Worm (Caenorhabditis elegans): ENCODE results near the gene sws-1.

Gene sws-1

ce11 chrV:18967479-18968056 lies 13.7 kb downstream of the sws-1 start, which contains the start of gene Y39B6A.43 (continued):
- TF ChIP-seq lsy-2 (tag; optimal IDR thresholded peaks at IDR 0.05) (peak; percentile 94 to 97), elt-3 (tag; optimal IDR thresholded peaks at IDR 0.05) (no peak)

DNA sequence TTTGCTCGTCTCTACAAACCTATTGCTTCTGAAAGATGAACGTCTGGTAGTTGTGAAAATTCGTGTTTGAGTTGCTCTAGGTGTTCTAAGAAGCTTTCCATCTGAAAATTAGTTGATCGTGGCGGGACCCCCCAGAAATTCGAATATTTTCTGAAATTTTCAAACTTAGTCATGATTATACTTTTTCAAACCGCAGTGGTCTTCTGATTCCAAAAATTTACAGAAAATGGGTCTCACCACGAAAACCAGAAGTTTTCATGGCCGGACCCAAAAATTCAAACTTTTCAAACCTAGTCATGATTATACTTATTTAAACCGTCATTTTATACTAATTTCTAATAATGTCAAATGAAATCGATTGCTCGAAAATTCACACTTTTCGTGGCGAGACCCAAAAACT lies 21.2 kb downstream of the sws-1 start, which contains the start of gene ztf-20:
TSS of gene ztf-20 (minus strand) at position 101 of the 400 bp plus-strand sequence.
- TF ChIP-seq blmp-1 (tag; optimal IDR thresholded peaks at IDR 0.05; ENCODE audit: insufficient read depth): no peak
- TF ChIP-seq egl-27 (tag; optimal IDR thresholded peaks at IDR 0.05): no peak
- no peak for TF ChIP-seq F13H6.1 (tag; optimal IDR thresholded peaks at IDR 0.05)
- no peak for TF ChIP-seq Y55F3AM.14 (GFP tag; optimal IDR thresholded peaks at IDR 0.05)
- TF ChIP-seq ceh-16 (tag; optimal IDR thresholded peaks at IDR 0.05): no peak
- no peak for TF ChIP-seq nhr-25 (tag; optimal IDR thresholded peaks at IDR 0.05)
- TF ChIP-seq ztf-1 (GFP tag; conservative IDR thresholded peaks at IDR 0.05): no peak

DNA sequence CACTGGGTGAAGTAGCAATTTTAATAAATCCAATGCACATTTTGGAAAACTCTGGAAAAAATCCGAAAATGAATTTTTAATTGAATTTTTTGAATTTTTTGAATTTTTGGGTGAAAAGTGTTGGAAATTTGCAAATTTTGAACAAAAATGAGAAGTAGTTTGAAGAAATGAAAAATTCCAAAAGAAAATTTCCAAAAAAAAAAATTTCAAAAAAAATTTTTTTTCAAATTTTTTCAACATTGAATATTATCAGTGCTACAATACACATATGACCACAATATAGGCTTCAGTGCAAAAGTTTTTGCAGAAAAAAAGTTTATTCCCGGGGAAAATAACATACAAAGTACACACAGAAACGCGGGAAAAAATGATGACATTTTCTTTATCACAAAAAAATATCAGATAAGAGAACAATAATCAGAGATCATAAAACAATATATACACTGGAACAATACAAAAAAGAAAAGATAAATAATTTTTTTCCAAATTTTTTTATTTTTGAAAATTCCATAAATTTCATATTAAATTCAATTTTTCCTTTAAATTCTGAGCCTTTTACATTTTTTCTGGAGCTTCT lies 23.9 kb downstream of the sws-1 start, which contains the start of gene hrg-10:
TSS of gene hrg-10 (minus strand) at position 51 of the 577 bp plus-strand sequence.
- TF ChIP-seq skn-1 (tag; optimal IDR thresholded peaks at IDR 0.05) (peak; percentile 15), unc-62 (GFP tag; optimal IDR thresholded peaks at IDR 0.05) (no peak), Y55F3AM.14 (GFP tag; optimal IDR thresholded peaks at IDR 0.05) (no peak), ceh-82 (tag; optimal IDR thresholded peaks at IDR 0.05) (no peak), fos-1 (tag; optimal IDR thresholded peaks at IDR 0.05) (peak; percentile 12), alr-1 (tag; optimal IDR thresholded peaks at IDR 0.05) (no peak), nhr-10 (tag; optimal IDR thresholded peaks at IDR 0.05) (no peak)

- TF ChIP-seq nhr-25 (tag; optimal IDR thresholded peaks at IDR 0.05) (no peak), nhr-237 (tag; optimal IDR thresholded peaks at IDR 0.05) (no peak), egl-27 (tag; optimal IDR thresholded peaks at IDR 0.05) (no peak), lsy-2 (tag; optimal IDR thresholded peaks at IDR 0.05) (no peak), crh-2 (tag; optimal IDR thresholded peaks at IDR 0.05) (no peak), ZK546.5 (tag; optimal IDR thresholded peaks at IDR 0.05) (no peak), snpc-4 (tag; optimal IDR thresholded peaks at IDR 0.05) (no peak), zag-1 (tag; optimal IDR thresholded peaks at IDR 0.05) (no peak), sem-4 (tag; optimal IDR thresholded peaks at IDR 0.05) (no peak)
These were observed 40.9 kb downstream of the sws-1 start, which contains the start of gene Y80D3A.8 for ce11 chrV:18940341-18940740. TSS of gene Y80D3A.8 (plus strand) at chrV:18940641.

DNA sequence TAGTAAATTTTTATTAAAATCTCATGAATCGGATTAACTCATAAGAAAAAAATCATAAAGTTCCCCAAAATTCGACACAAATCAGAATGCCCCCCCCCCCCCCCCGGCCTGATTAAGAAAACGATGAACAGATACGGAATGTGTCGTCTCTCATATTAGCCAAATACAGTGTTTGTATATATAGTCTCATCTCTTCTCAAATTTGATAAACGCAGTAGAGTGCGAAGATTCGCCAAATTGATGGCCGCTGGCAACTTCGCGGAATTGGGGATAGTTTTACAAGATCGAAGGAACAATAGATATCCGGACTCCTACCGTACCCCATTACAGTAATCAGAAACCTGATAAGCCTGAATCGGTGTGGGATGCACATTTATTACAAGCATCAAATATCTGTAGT lies 43.7 kb downstream of the sws-1 start:
- TF ChIP-seq fos-1 (tag; optimal IDR thresholded peaks at IDR 0.05) (no peak), aly-2 (tag; optimal IDR thresholded peaks at IDR 0.05) (no peak), nhr-77 (tag; optimal IDR thresholded peaks at IDR 0.05) (no peak), lin-13 (GFP tag; optimal IDR thresholded peaks at IDR 0.05) (no peak), dmd-4 (tag; optimal IDR thresholded peaks at IDR 0.05) (no peak), peb-1 (tag; optimal IDR thresholded peaks at IDR 0.05) (no peak), nhr-25 (tag; optimal IDR thresholded peaks at IDR 0.05) (no peak), lsy-2 (tag; optimal IDR thresholded peaks at IDR 0.05) (no peak), lin-11 (tag; optimal IDR thresholded peaks at IDR 0.05) (no peak), ztf-1 (GFP tag; conservative IDR thresholded peaks at IDR 0.05) (no peak), nhr-21 (tag; optimal IDR thresholded peaks at IDR 0.05) (no peak), lin-39 (tag; optimal IDR thresholded peaks at IDR 0.05) (no peak), nhr-6 (tag; optimal IDR thresholded peaks at IDR 0.05) (no peak), Y55F3AM.14 (GFP tag; optimal IDR thresholded peaks at IDR 0.05) (no peak), gmeb-1 (tag; optimal IDR thresholded peaks at IDR 0.05) (no peak), sma-3 (GFP tag; optimal IDR thresholded peaks at IDR 0.05) (no peak)

DNA sequence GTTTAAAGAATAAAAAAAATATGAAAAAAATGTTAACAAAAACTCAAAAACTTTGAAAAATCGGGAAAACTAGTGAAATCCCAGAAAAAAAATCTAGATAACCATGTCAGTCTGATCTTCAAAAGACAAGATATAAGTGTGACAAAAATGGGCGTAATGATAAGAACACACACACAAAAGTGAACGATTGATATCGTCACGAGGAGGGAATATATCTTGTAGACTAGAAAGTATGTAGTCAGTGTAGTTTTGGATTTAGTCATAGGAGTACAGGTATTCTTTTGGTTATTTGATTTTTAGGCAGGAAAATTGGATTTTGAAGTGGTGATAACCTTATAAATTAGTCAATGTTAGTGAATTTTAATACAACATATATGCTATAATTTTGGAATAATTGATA lies 46.7 kb downstream of the sws-1 start:
- TF ChIP-seq unc-39 (tag; optimal IDR thresholded peaks at IDR 0.05): no peak
- peak; percentile 11 for TF ChIP-seq nhr-25 (tag; optimal IDR thresholded peaks at IDR 0.05)
